Fruit fly (Drosophila melanogaster): ENCODE measurements around the gene CG43102.

DNA sequence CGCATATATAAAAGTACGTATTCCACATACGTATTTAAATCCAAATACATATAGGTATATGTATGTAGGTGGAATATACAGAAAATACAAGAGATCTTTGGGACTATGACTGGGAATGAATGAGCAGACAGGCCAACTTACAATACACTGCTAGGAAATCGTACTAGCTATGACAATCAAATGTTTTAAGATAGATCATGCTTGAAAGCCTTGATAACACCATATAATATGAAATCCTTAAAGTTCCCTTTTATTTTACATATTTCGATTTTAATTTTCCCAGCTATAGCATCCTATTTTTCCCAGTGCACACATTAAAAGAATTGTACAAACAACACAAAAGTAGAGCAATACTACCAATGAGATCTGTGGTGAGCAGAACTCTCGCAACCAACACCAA, 12.9 kb downstream of the CG43102 start:
- no peak for TF ChIP-seq EcR (GFP tag; optimal IDR thresholded peaks at IDR 0.05)
- TF ChIP-seq Dll (optimal IDR thresholded peaks at IDR 0.05): no peak
- TF ChIP-seq usp (GFP tag; optimal IDR thresholded peaks at IDR 0.05): no peak
- no peak for TF ChIP-seq pan (optimal IDR thresholded peaks at IDR 0.05)
- TF ChIP-seq CG8478 (optimal IDR thresholded peaks at IDR 0.05): no peak
